Fruit fly (Drosophila melanogaster) whole organism, pupa: ENCODE results near the gene Ran-like.
A peak's percentile ranks its signal among the peaks of the same experiment; 100 is the strongest.

Experiments used
- CG8159 ChIP-seq: fragments of 200-800 bp; sonication (Bioruptor generic); optimal IDR thresholded peaks from 3 replicates; lab custom pipeline; 2018; ENCODE audit warnings: missing biosample characterization, mild to moderate bottlenecking, missing genetic modification characterization, moderate library complexity
- EcR ChIP-seq: fragments of 200-800 bp; sonication (Bioruptor generic); optimal IDR thresholded peaks from 3 replicates; lab custom pipeline; 2019; ENCODE audit warnings: missing biosample characterization, missing genetic modification characterization, mild to moderate bottlenecking, moderate library complexity, missing genetic modification reagents
- Pif1B ChIP-seq: fragments of 200-800 bp; sonication (Bioruptor generic); optimal IDR thresholded peaks from 3 replicates; lab custom pipeline; 2016; ENCODE audit warnings: missing biosample characterization, missing genetic modification characterization

- TF ChIP-seq EcR (GFP tag; lab: Kevin White, UChicago) = peak; percentile 44
- no peak for TF ChIP-seq CG8159 (tag; lab: Kevin White, UChicago)
- no peak for TF ChIP-seq Pif1B (GFP tag; lab: Kevin White, UChicago)
Observed at dm6 chr3L:15500813-15501645, 15.8 kb upstream of the Ran-like start, which contains the start of gene CG7272.
